Worm (Caenorhabditis elegans) whole organism, young adult: ENCODE data around the gene nlp-7.

Source experiments
- B0035.1 ChIP-seq: sonication (generic microtip); optimal IDR thresholded peaks from 2 replicates; lab custom pipeline; 2016; ENCODE audit warnings: missing genetic modification characterization, mild to moderate bottlenecking, missing compliant biosample characterization, missing genotype, missing genetic modification reagents
- B0261.1 ChIP-seq: sonication (generic microtip); optimal IDR thresholded peaks from 2 replicates; lab custom pipeline; 2016; ENCODE audit warnings: mild to moderate bottlenecking, missing genetic modification characterization, moderate library complexity, missing compliant biosample characterization
- B0336.3 ChIP-seq: fragments of 200-800 bp; sonication (Bioruptor generic); IDR thresholded peaks from 2 replicates; pipeline ENCODE4 v1.3.6; 2022; ENCODE audit warnings: missing genetic modification characterization, missing compliant biosample characterization
- C17E4.6 ChIP-seq: fragments of 200-800 bp; sonication (Bioruptor generic); IDR thresholded peaks from 2 replicates; pipeline ENCODE4 v1.3.6; 2022; ENCODE audit warnings: missing genetic modification reagents, missing genetic modification characterization, missing compliant biosample characterization
- F37B4.10 ChIP-seq: fragments of 200-800 bp; sonication (Bioruptor generic); IDR thresholded peaks from 2 replicates; pipeline ENCODE4 v1.3.6; 2022; ENCODE audit warnings: missing genetic modification characterization, missing compliant biosample characterization
- F57A8.1 ChIP-seq: fragments of 200-800 bp; sonication (Bioruptor generic); optimal IDR thresholded peaks from 2 replicates; lab custom pipeline; 2018; ENCODE audit warnings: mild to moderate bottlenecking, missing genetic modification characterization, moderate library complexity, missing compliant biosample characterization
- F57C9.4 ChIP-seq: sonication (generic microtip); optimal IDR thresholded peaks from 2 replicates; lab custom pipeline; 2017; ENCODE audit warnings: mild to moderate bottlenecking, missing genetic modification characterization, missing compliant biosample characterization
- T07F8.4 ChIP-seq: sonication (generic microtip); optimal IDR thresholded peaks from 2 replicates; lab custom pipeline; 2016; ENCODE audit warnings: mild to moderate bottlenecking, missing genetic modification characterization, moderate library complexity, missing compliant biosample characterization
- Y53G8AR.9 ChIP-seq: fragments of 200-800 bp; sonication (Bioruptor generic); conservative IDR thresholded peaks from 2 replicates; pipeline ENCODE4 v1.3.6; 2022; ENCODE audit warnings: missing genetic modification reagents, missing genetic modification characterization, missing compliant biosample characterization
- Y67H2A.10 ChIP-seq: fragments of 200-800 bp; sonication (Bioruptor generic); conservative IDR thresholded peaks from 2 replicates; pipeline ENCODE4 v1.3.6; 2022; ENCODE audit warnings: missing genetic modification reagents, missing genetic modification characterization, missing compliant biosample characterization
- attf-5 ChIP-seq: fragments of 200-800 bp; sonication (Bioruptor generic); optimal IDR thresholded peaks from 2 replicates; lab custom pipeline; 2018; ENCODE audit warnings: mild to moderate bottlenecking, missing genetic modification characterization, missing compliant biosample characterization
- ceh-100 ChIP-seq: fragments of 200-800 bp; sonication (Bioruptor generic); IDR thresholded peaks from 2 replicates; pipeline ENCODE4 v1.3.6; 2022; ENCODE audit warnings: missing genetic modification reagents, missing genetic modification characterization, missing compliant biosample characterization
- ceh-58 ChIP-seq: fragments of 200-800 bp; sonication (Bioruptor generic); IDR thresholded peaks from 2 replicates; pipeline ENCODE4 v1.3.6; 2022; ENCODE audit warnings: missing genetic modification characterization, missing compliant biosample characterization
- die-1 ChIP-seq: sonication (generic microtip); optimal IDR thresholded peaks from 2 replicates; lab custom pipeline; 2016; ENCODE audit warnings: missing genotype, mild to moderate bottlenecking, missing genetic modification characterization, missing compliant biosample characterization
- dox-1 ChIP-seq: fragments of 200-800 bp; sonication (Bioruptor generic); IDR thresholded peaks from 2 replicates; pipeline ENCODE4 v1.3.6; 2022; ENCODE audit warnings: missing genetic modification reagents, missing genetic modification characterization, missing compliant biosample characterization
- dpff-1 ChIP-seq: sonication (generic microtip); optimal IDR thresholded peaks from 2 replicates; lab custom pipeline; 2017; ENCODE audit warnings: mild to moderate bottlenecking, missing genetic modification characterization, missing compliant biosample characterization
- efl-1 ChIP-seq: fragments of 150-350 bp; optimal IDR thresholded peaks from 2 replicates; lab custom pipeline; 2014; ENCODE audit warnings: missing biosample characterization, missing genetic modification reagents, missing genetic modification characterization
- fkh-3 ChIP-seq: sonication (generic microtip); optimal IDR thresholded peaks from 2 replicates; lab custom pipeline; 2016; ENCODE audit warnings: mild to moderate bottlenecking, missing genetic modification characterization, missing compliant biosample characterization
- hlh-26 ChIP-seq: fragments of 200-800 bp; sonication (Bioruptor generic); conservative IDR thresholded peaks from 2 replicates; pipeline ENCODE4 v1.3.6; 2022; ENCODE audit warnings: missing genetic modification reagents, missing genetic modification characterization, missing compliant biosample characterization
- hmg-1.2 ChIP-seq: fragments of 200-800 bp; sonication (Bioruptor generic); IDR thresholded peaks from 2 replicates; pipeline ENCODE4 v1.3.6; 2022; ENCODE audit warnings: missing genetic modification reagents, missing genetic modification characterization, missing compliant biosample characterization
- hmg-20 ChIP-seq: fragments of 200-800 bp; sonication (Bioruptor generic); IDR thresholded peaks from 2 replicates; pipeline ENCODE4 v1.3.6; 2022; ENCODE audit warnings: missing genetic modification reagents, missing genetic modification characterization, missing compliant biosample characterization
- lin-26 ChIP-seq: fragments of 200-800 bp; sonication (Bioruptor generic); IDR thresholded peaks from 2 replicates; pipeline ENCODE4 v1.3.6; 2022; ENCODE audit warnings: missing genetic modification reagents, missing genetic modification characterization, missing compliant biosample characterization
- lin-35 ChIP-seq, 3 experiments: fragments of 150-350 bp in 2 of 3; sonication (generic microtip) in 1 of 3; optimal IDR thresholded peaks; 2 replicates each; lab custom pipeline; 2014 to 2018; ENCODE audit warnings: missing biosample characterization in 3 of 3, missing genetic modification characterization in 3 of 3, missing genetic modification reagents in 3 of 3
- lir-1 ChIP-seq: fragments of 200-800 bp; sonication (Bioruptor generic); conservative IDR thresholded peaks from 2 replicates; pipeline ENCODE4 v1.3.6; 2022; ENCODE audit warnings: missing genetic modification reagents, missing genetic modification characterization, missing compliant biosample characterization
- lsl-1 ChIP-seq: fragments of 200-800 bp; sonication (Bioruptor generic); optimal IDR thresholded peaks from 2 replicates; lab custom pipeline; 2018; ENCODE audit warnings: mild to moderate bottlenecking, missing genetic modification characterization, moderate library complexity, missing compliant biosample characterization
- madf-10 ChIP-seq: sonication (generic microtip); optimal IDR thresholded peaks from 2 replicates; lab custom pipeline; 2016; ENCODE audit warnings: mild to moderate bottlenecking, missing genetic modification characterization, missing compliant biosample characterization
- madf-3 ChIP-seq: fragments of 200-800 bp; sonication (Bioruptor generic); IDR thresholded peaks from 2 replicates; pipeline ENCODE4 v1.3.6; 2022; ENCODE audit warnings: missing genetic modification reagents, missing genetic modification characterization, missing compliant biosample characterization
- mcd-1 ChIP-seq: fragments of 200-800 bp; sonication (Bioruptor generic); IDR thresholded peaks from 2 replicates; pipeline ENCODE4 v1.3.6; 2022; ENCODE audit warnings: missing genetic modification reagents, missing genetic modification characterization, missing compliant biosample characterization
- mes-4 ChIP-seq: sonication (generic microtip); optimal IDR thresholded peaks from 2 replicates; lab custom pipeline; 2016; ENCODE audit warnings: missing genotype, missing genetic modification characterization, missing compliant biosample characterization
- mxl-1 ChIP-seq: sonication (generic microtip); optimal IDR thresholded peaks from 2 replicates; lab custom pipeline; 2016; ENCODE audit warnings: missing genetic modification characterization, missing compliant biosample characterization
- nfya-1 ChIP-seq: sonication (generic microtip); optimal IDR thresholded peaks from 2 replicates; lab custom pipeline; 2017; ENCODE audit warnings: antibody characterized with exemption, missing compliant biosample characterization, missing genetic modification characterization, borderline replicate concordance; ENCODE audit not compliant: insufficient read depth
- nfya-2 ChIP-seq: fragments of 200-800 bp; sonication (Bioruptor generic); IDR thresholded peaks from 2 replicates; pipeline ENCODE4 v1.3.6; 2022; ENCODE audit warnings: missing genetic modification reagents, missing genetic modification characterization, missing compliant biosample characterization
- nfyb-1 ChIP-seq: fragments of 200-800 bp; sonication (Bioruptor generic); IDR thresholded peaks from 2 replicates; pipeline ENCODE4 v1.3.6; 2022; ENCODE audit warnings: missing genetic modification reagents, missing genetic modification characterization, missing compliant biosample characterization
- nhr-179 ChIP-seq: sonication (generic microtip); optimal IDR thresholded peaks from 2 replicates; lab custom pipeline; 2016; ENCODE audit warnings: mild to moderate bottlenecking, missing genetic modification characterization, missing compliant biosample characterization
- repo-1 ChIP-seq: sonication (generic microtip); optimal IDR thresholded peaks from 2 replicates; lab custom pipeline; 2017; ENCODE audit warnings: mild to moderate bottlenecking, missing genetic modification characterization, missing compliant biosample characterization
- rpc-1 ChIP-seq, 2 experiments: fragments of 150-350 bp in 1 of 2; sonication (generic microtip) in 1 of 2; optimal IDR thresholded peaks; 2 replicates each; lab custom pipeline; 2014 to 2018; ENCODE audit warnings: missing biosample characterization in 1 of 2, missing genetic modification characterization in 1 of 2, missing genetic modification reagents in 1 of 2, missing genotype in 1 of 2
- sdz-38 ChIP-seq: sonication (generic microtip); optimal IDR thresholded peaks from 2 replicates; lab custom pipeline; 2016; ENCODE audit warnings: missing genotype, missing genetic modification characterization, missing compliant biosample characterization
- tbp1 ChIP-seq: fragments of 200-800 bp; sonication (Bioruptor generic); optimal IDR thresholded peaks from 2 replicates; lab custom pipeline; 2018; ENCODE audit warnings: mild to moderate bottlenecking, missing genetic modification characterization, missing compliant biosample characterization
- tlf-1 ChIP-seq: fragments of 200-800 bp; sonication (Bioruptor generic); optimal IDR thresholded peaks from 2 replicates; lab custom pipeline; 2018; ENCODE audit warnings: mild to moderate bottlenecking, missing genetic modification characterization, missing compliant biosample characterization
- unc-62 ChIP-seq: fragments of 150-350 bp; optimal IDR thresholded peaks from 2 replicates; lab custom pipeline; 2014; ENCODE audit warnings: missing biosample characterization, missing genetic modification reagents, missing genetic modification characterization
- zim-3 ChIP-seq: sonication (generic microtip); optimal IDR thresholded peaks from 2 replicates; lab custom pipeline; 2017; ENCODE audit warnings: mild to moderate bottlenecking, missing genetic modification characterization, moderate library complexity, missing compliant biosample characterization
- ztf-22 ChIP-seq: fragments of 200-800 bp; sonication (Bioruptor generic); optimal IDR thresholded peaks from 2 replicates; lab custom pipeline; 2018; ENCODE audit warnings: mild to moderate bottlenecking, missing genetic modification characterization, moderate library complexity, missing compliant biosample characterization

The nlp-7 gene

DNA sequence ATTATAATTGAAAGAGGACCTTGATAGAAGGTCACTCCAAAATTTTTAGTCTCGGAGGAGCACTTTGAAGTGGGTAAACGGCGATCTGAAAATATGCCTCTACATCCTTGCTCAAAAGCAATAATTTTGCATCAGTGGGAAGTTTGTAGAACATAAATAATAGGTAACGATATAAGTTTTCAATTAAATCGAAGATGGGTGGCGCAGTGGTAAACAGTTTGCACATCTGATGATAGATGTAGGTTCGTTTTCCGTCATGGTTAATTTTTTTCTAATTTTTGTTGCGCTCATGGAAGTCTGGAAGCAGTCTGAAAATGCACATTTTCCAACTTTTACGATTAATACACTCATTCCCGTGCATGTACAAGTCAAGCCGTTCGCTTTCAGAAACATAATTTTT, 15.2 kb upstream of the nlp-7 start:
- peak; percentile 56 for TF ChIP-seq B0261.1 (tag; lab: Kevin White, UChicago)
- peak; percentile 7 for TF ChIP-seq die-1 (tag; lab: Kevin White, UChicago)
- peak; percentile 45 for TF ChIP-seq rpc-1 (optimal IDR thresholded peaks at IDR 0.05; lab: Kevin White, UChicago)
- TF ChIP-seq rpc-1 (tag; optimal IDR thresholded peaks at IDR 0.05; lab: Kevin White, UChicago) = peak; percentile 69
- peak; percentile 82 for TF ChIP-seq tbp1 (GFP tag; lab: Kevin White, UChicago)

DNA sequence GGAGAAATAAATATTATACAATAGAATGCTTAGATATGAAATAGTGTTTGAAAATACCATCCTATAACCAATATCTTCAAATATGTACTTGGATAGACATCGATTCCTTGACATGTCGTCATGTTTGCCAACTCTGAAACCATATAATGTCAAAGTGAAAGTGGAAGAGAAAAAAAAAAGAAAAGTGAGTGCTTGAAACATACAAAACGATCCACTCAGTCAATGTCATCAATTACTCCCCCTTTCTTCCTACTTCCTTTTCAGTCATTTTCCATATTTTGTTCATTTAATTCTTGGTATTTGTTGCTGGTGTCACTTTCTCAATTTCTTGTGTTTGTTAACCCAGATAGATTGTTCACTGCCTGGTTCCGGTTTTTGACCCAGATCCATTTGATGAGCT, 12.8 kb upstream of the nlp-7 start, which contains the start of gene F18E9.4:
Gene F18E9.4, plus strand, starts transcription at position 301 of the 400 bp plus-strand sequence.
- TF ChIP-seq F37B4.10 (no peak), ceh-58 (GFP tag; lab: Robert Waterston, UW) (no peak), nfya-1 (tag; lab: Kevin White, UChicago) (no peak), T07F8.4 (tag; lab: Kevin White, UChicago) (no peak), fkh-3 (tag; lab: Kevin White, UChicago) (no peak), hmg-20 (no peak), madf-10 (tag; lab: Kevin White, UChicago) (no peak), unc-62 (GFP tag; lab: Kevin White, UChicago) (no peak), Y67H2A.10 (no peak), tbp1 (GFP tag; lab: Kevin White, UChicago) (no peak), sdz-38 (no peak), lir-1 (no peak)

- no peak for TF ChIP-seq dpff-1
- TF ChIP-seq F57C9.4 (tag; lab: Kevin White, UChicago) = no peak
- TF ChIP-seq lin-26 (GFP tag; lab: Robert Waterston, UW) = no peak
- TF ChIP-seq mcd-1 (GFP tag; lab: Robert Waterston, UW) = no peak
- TF ChIP-seq nhr-179 = no peak
- no peak for TF ChIP-seq zim-3 (tag; lab: Kevin White, UChicago)
- TF ChIP-seq ceh-58 (GFP tag; lab: Robert Waterston, UW) = no peak
- TF ChIP-seq C17E4.6 (GFP tag; lab: Robert Waterston, UW) = no peak
- TF ChIP-seq lin-35 (GFP tag; optimal IDR thresholded peaks at IDR 0.05; lab: Kevin White, UChicago) = no peak
- TF ChIP-seq lsl-1 (GFP tag; lab: Kevin White, UChicago) = no peak
- TF ChIP-seq hmg-20 = no peak
- no peak for TF ChIP-seq dox-1 (GFP tag; lab: Robert Waterston, UW)
Observed at ce11 chrX:8581447-8581846, 11.5 kb upstream of the nlp-7 start, which contains the start of gene F18E9.8. Gene F18E9.8, minus strand, starts transcription at chrX:8581547.

- no peak for TF ChIP-seq mes-4 (tag; lab: Kevin White, UChicago)
- TF ChIP-seq die-1 (tag; lab: Kevin White, UChicago) = no peak
- no peak for TF ChIP-seq repo-1 (tag; lab: Kevin White, UChicago)
- TF ChIP-seq Y53G8AR.9 (GFP tag; lab: Robert Waterston, UW) = no peak
- no peak for TF ChIP-seq nfyb-1 (GFP tag; lab: Robert Waterston, UW)
- no peak for TF ChIP-seq mxl-1 (tag; lab: Kevin White, UChicago)
- TF ChIP-seq hmg-1.2 (GFP tag; lab: Robert Waterston, UW) = no peak
Observed at ce11 chrX:8582767-8583360, 10.1 kb upstream of the nlp-7 start.

ce11 chrX:8584825-8585384, 8.1 kb upstream of the nlp-7 start:
- TF ChIP-seq tlf-1 (GFP tag; lab: Kevin White, UChicago) = no peak
- no peak for TF ChIP-seq sdz-38
- no peak for TF ChIP-seq ztf-22 (GFP tag; lab: Kevin White, UChicago)
- TF ChIP-seq efl-1 (GFP tag; lab: Kevin White, UChicago) = no peak
- TF ChIP-seq B0035.1 (tag; lab: Kevin White, UChicago) = no peak
- TF ChIP-seq hlh-26 (GFP tag; lab: Robert Waterston, UW) = no peak
- TF ChIP-seq ceh-100 (GFP tag; lab: Robert Waterston, UW) = no peak
- no peak for TF ChIP-seq F57A8.1 (GFP tag; lab: Kevin White, UChicago)
- no peak for TF ChIP-seq F57C9.4 (tag; lab: Kevin White, UChicago)
- no peak for TF ChIP-seq C17E4.6 (GFP tag; lab: Robert Waterston, UW)
- no peak for TF ChIP-seq fkh-3 (tag; lab: Kevin White, UChicago)
- no peak for TF ChIP-seq attf-5 (GFP tag; lab: Kevin White, UChicago)
- no peak for TF ChIP-seq nfya-2 (GFP tag; lab: Robert Waterston, UW)
- no peak for TF ChIP-seq B0336.3 (GFP tag; lab: Robert Waterston, UW)
- TF ChIP-seq madf-3 (GFP tag; lab: Robert Waterston, UW) = no peak
